Worm (Caenorhabditis elegans) whole organism, young adult: ENCODE results near the gene fbxb-117.
A peak's percentile ranks its signal among the peaks of the same experiment; 100 is the strongest.
"Not testable (repeated sequence)": the region's sequence is repeated elsewhere in the genome, so short reads cannot be mapped to it uniquely, and the experiment has no call there.

Experiments used
- B0336.3 ChIP-seq: fragments of 200-800 bp; sonication (Bioruptor generic); IDR thresholded peaks from 2 replicates; pipeline ENCODE4 v1.3.6; 2022; ENCODE audit warnings: missing genetic modification characterization, missing compliant biosample characterization
- D2030.7 ChIP-seq: fragments of 200-800 bp; sonication (Bioruptor generic); IDR thresholded peaks from 2 replicates; pipeline ENCODE4 v1.3.6; 2022; ENCODE audit warnings: missing genetic modification reagents, missing genetic modification characterization, missing compliant biosample characterization
- F23B12.7 ChIP-seq: sonication (generic microtip); optimal IDR thresholded peaks from 2 replicates; lab custom pipeline; 2017; ENCODE audit warnings: missing genetic modification characterization, mild to moderate bottlenecking, missing compliant biosample characterization, antibody characterized with exemption, moderate library complexity; ENCODE audit not compliant: insufficient read depth
- F33H1.4 ChIP-seq: fragments of 200-800 bp; sonication (Bioruptor generic); IDR thresholded peaks from 2 replicates; pipeline ENCODE4 v1.3.6; 2022; ENCODE audit warnings: missing genetic modification reagents, missing genetic modification characterization, missing compliant biosample characterization
- F57A8.1 ChIP-seq: fragments of 200-800 bp; sonication (Bioruptor generic); optimal IDR thresholded peaks from 2 replicates; lab custom pipeline; 2018; ENCODE audit warnings: mild to moderate bottlenecking, missing genetic modification characterization, moderate library complexity, missing compliant biosample characterization
- F57C9.4 ChIP-seq: sonication (generic microtip); optimal IDR thresholded peaks from 2 replicates; lab custom pipeline; 2017; ENCODE audit warnings: mild to moderate bottlenecking, missing genetic modification characterization, missing compliant biosample characterization
- K11D2.4 ChIP-seq: fragments of 200-800 bp; sonication (Bioruptor generic); IDR thresholded peaks from 2 replicates; pipeline ENCODE4 v1.3.6; 2022; ENCODE audit warnings: missing genetic modification reagents, missing genetic modification characterization, missing compliant biosample characterization
- T07F8.4 ChIP-seq: sonication (generic microtip); optimal IDR thresholded peaks from 2 replicates; lab custom pipeline; 2016; ENCODE audit warnings: mild to moderate bottlenecking, missing genetic modification characterization, moderate library complexity, missing compliant biosample characterization
- Y53G8AR.9 ChIP-seq: fragments of 200-800 bp; sonication (Bioruptor generic); conservative IDR thresholded peaks from 2 replicates; pipeline ENCODE4 v1.3.6; 2022; ENCODE audit warnings: missing genetic modification reagents, missing genetic modification characterization, missing compliant biosample characterization
- akir-1 ChIP-seq: fragments of 200-800 bp; sonication (Bioruptor generic); optimal IDR thresholded peaks from 2 replicates; lab custom pipeline; 2018; ENCODE audit warnings: mild to moderate bottlenecking, missing genetic modification characterization, moderate library complexity, missing compliant biosample characterization
- attf-6 ChIP-seq: fragments of 200-800 bp; sonication (Bioruptor generic); IDR thresholded peaks from 2 replicates; pipeline ENCODE4 v1.3.6; 2022; ENCODE audit warnings: missing genetic modification reagents, missing genetic modification characterization, missing compliant biosample characterization
- cebp-2 ChIP-seq: fragments of 200-800 bp; sonication (Bioruptor generic); IDR thresholded peaks from 2 replicates; pipeline ENCODE4 v1.3.6; 2022; ENCODE audit warnings: missing genetic modification characterization, missing compliant biosample characterization
- ceh-58 ChIP-seq: fragments of 200-800 bp; sonication (Bioruptor generic); IDR thresholded peaks from 2 replicates; pipeline ENCODE4 v1.3.6; 2022; ENCODE audit warnings: missing genetic modification characterization, missing compliant biosample characterization
- dox-1 ChIP-seq: fragments of 200-800 bp; sonication (Bioruptor generic); IDR thresholded peaks from 2 replicates; pipeline ENCODE4 v1.3.6; 2022; ENCODE audit warnings: missing genetic modification reagents, missing genetic modification characterization, missing compliant biosample characterization
- dpff-1 ChIP-seq: sonication (generic microtip); optimal IDR thresholded peaks from 2 replicates; lab custom pipeline; 2017; ENCODE audit warnings: mild to moderate bottlenecking, missing genetic modification characterization, missing compliant biosample characterization
- egl-18 ChIP-seq: fragments of 200-800 bp; sonication (Bioruptor generic); IDR thresholded peaks from 2 replicates; pipeline ENCODE4 v1.3.6; 2022; ENCODE audit warnings: missing genetic modification reagents, missing genetic modification characterization, missing compliant biosample characterization
- ets-4 ChIP-seq: fragments of 200-800 bp; sonication (Bioruptor generic); optimal IDR thresholded peaks from 2 replicates; lab custom pipeline; 2018; ENCODE audit warnings: mild to moderate bottlenecking, missing genetic modification characterization, missing compliant biosample characterization
- hrde-1 ChIP-seq: sonication (generic microtip); optimal IDR thresholded peaks from 2 replicates; lab custom pipeline; 2016; ENCODE audit warnings: missing genetic modification characterization, mild to moderate bottlenecking, missing compliant biosample characterization, moderate library complexity, missing genotype, missing genetic modification reagents, borderline replicate concordance
- lsl-1 ChIP-seq: fragments of 200-800 bp; sonication (Bioruptor generic); optimal IDR thresholded peaks from 2 replicates; lab custom pipeline; 2018; ENCODE audit warnings: mild to moderate bottlenecking, missing genetic modification characterization, moderate library complexity, missing compliant biosample characterization
- madf-6 ChIP-seq: fragments of 200-800 bp; sonication (Bioruptor generic); IDR thresholded peaks from 2 replicates; pipeline ENCODE4 v1.3.6; 2022; ENCODE audit warnings: missing genetic modification reagents, missing genetic modification characterization, missing compliant biosample characterization
- mel-28 ChIP-seq: sonication (generic microtip); optimal IDR thresholded peaks from 2 replicates; lab custom pipeline; 2016; ENCODE audit warnings: borderline replicate concordance, mild to moderate bottlenecking, missing genetic modification characterization, missing compliant biosample characterization
- nfya-1 ChIP-seq: sonication (generic microtip); optimal IDR thresholded peaks from 2 replicates; lab custom pipeline; 2017; ENCODE audit warnings: antibody characterized with exemption, missing compliant biosample characterization, missing genetic modification characterization, borderline replicate concordance; ENCODE audit not compliant: insufficient read depth
- nfyb-1 ChIP-seq: fragments of 200-800 bp; sonication (Bioruptor generic); IDR thresholded peaks from 2 replicates; pipeline ENCODE4 v1.3.6; 2022; ENCODE audit warnings: missing genetic modification reagents, missing genetic modification characterization, missing compliant biosample characterization
- nhr-120 ChIP-seq: fragments of 200-800 bp; sonication (Bioruptor generic); IDR thresholded peaks from 2 replicates; pipeline ENCODE4 v1.3.6; 2022; ENCODE audit warnings: missing genetic modification characterization, missing compliant biosample characterization
- nhr-27 ChIP-seq: fragments of 200-800 bp; sonication (Bioruptor generic); optimal IDR thresholded peaks from 2 replicates; lab custom pipeline; 2018; ENCODE audit warnings: mild to moderate bottlenecking, missing genetic modification characterization, moderate library complexity, missing compliant biosample characterization
- nhr-80 ChIP-seq: sonication (generic microtip); optimal IDR thresholded peaks from 2 replicates; lab custom pipeline; 2016; ENCODE audit warnings: missing genetic modification characterization, missing compliant biosample characterization
- nhr-90 ChIP-seq: sonication (generic microtip); optimal IDR thresholded peaks from 2 replicates; lab custom pipeline; 2016; ENCODE audit warnings: missing genotype, mild to moderate bottlenecking, missing genetic modification characterization, missing compliant biosample characterization
- pbrm-1 ChIP-seq: fragments of 200-800 bp; sonication (Bioruptor generic); IDR thresholded peaks from 2 replicates; pipeline ENCODE4 v1.3.6; 2022; ENCODE audit warnings: missing genetic modification reagents, missing genetic modification characterization, missing compliant biosample characterization
- rpc-1 ChIP-seq, 2 experiments: fragments of 150-350 bp in 1 of 2; sonication (generic microtip) in 1 of 2; optimal IDR thresholded peaks; 2 replicates each; lab custom pipeline; 2014 to 2018; ENCODE audit warnings: missing biosample characterization in 1 of 2, missing genetic modification characterization in 1 of 2, missing genetic modification reagents in 1 of 2, missing genotype in 1 of 2
- sea-2 ChIP-seq: fragments of 200-800 bp; sonication (Bioruptor generic); IDR thresholded peaks from 2 replicates; pipeline ENCODE4 v1.3.6; 2022; ENCODE audit warnings: missing genetic modification characterization, missing compliant biosample characterization
- somi-1 ChIP-seq: fragments of 200-800 bp; sonication (Bioruptor generic); optimal IDR thresholded peaks from 2 replicates; lab custom pipeline; 2018; ENCODE audit warnings: mild to moderate bottlenecking, missing genetic modification characterization, missing compliant biosample characterization
- sptf-2 ChIP-seq: fragments of 200-800 bp; sonication (Bioruptor generic); optimal IDR thresholded peaks from 2 replicates; lab custom pipeline; 2018; ENCODE audit warnings: mild to moderate bottlenecking, missing genetic modification characterization, missing compliant biosample characterization
- tbp1 ChIP-seq: fragments of 200-800 bp; sonication (Bioruptor generic); optimal IDR thresholded peaks from 2 replicates; lab custom pipeline; 2018; ENCODE audit warnings: mild to moderate bottlenecking, missing genetic modification characterization, missing compliant biosample characterization
- ztf-25 ChIP-seq: fragments of 200-800 bp; sonication (Bioruptor generic); IDR thresholded peaks from 2 replicates; pipeline ENCODE4 v1.3.6; 2022; ENCODE audit warnings: missing genetic modification reagents, missing genetic modification characterization, missing compliant biosample characterization
- ztf-26 ChIP-seq: sonication (generic microtip); optimal IDR thresholded peaks from 2 replicates; lab custom pipeline; 2017; ENCODE audit warnings: missing genetic modification characterization, missing compliant biosample characterization

Gene fbxb-117

ce11 chrV:19309591-19309990 is 27.2 kb downstream of the fbxb-117 start, which contains the start of gene F55C9.11:
Gene F55C9.11 (minus strand): TSS chrV:19309691.
- no peak for TF ChIP-seq hrde-1
- no peak for TF ChIP-seq dox-1 (GFP tag; lab: Robert Waterston, UW)
- TF ChIP-seq nfyb-1 (GFP tag; lab: Robert Waterston, UW): no peak
- no peak for TF ChIP-seq ets-4 (GFP tag; lab: Kevin White, UChicago)
- no peak for TF ChIP-seq attf-6 (GFP tag; lab: Robert Waterston, UW)
- no peak for TF ChIP-seq F57C9.4 (tag; lab: Kevin White, UChicago)
- TF ChIP-seq nfya-1 (tag; lab: Kevin White, UChicago): no peak
- no peak for TF ChIP-seq F23B12.7 (tag; lab: Kevin White, UChicago)
- TF ChIP-seq pbrm-1 (GFP tag; lab: Robert Waterston, UW): no peak

ce11 chrV:19311391-19311790 is 29.0 kb downstream of the fbxb-117 start, which contains the start of gene C43D7.8:
Gene C43D7.8 (minus strand): TSS chrV:19311491.
- TF ChIP-seq tbp1 (GFP tag; lab: Kevin White, UChicago) (no peak), nhr-120 (0 out of 2 replicates have a peak, but pooled peaks have one; percentile 33), F33H1.4 (GFP tag; lab: Robert Waterston, UW) (no peak)

DNA sequence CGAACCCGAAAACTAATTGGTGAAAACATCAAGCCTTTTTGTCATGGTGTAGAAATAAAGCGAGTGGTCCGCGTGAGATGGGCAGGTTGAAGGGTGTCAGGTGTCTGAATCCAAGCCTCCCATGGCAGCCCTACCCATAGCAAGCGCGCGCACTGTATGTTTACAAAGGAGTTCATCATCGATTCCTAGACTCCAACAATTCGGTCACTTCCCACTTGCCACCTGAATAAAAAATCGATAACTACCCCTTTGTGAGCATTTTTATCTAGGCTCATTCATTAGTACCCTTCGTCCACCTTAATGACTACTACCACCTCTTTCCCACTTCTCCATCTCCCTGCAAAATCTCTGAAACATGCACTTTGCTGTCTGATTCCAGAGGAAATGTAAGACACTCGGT is 30.6 kb downstream of the fbxb-117 start, which contains the start of gene fbxb-64:
Gene fbxb-64 (plus strand): TSS at position 301 of the 400 bp plus-strand sequence.
- no peak for TF ChIP-seq ets-4 (GFP tag; lab: Kevin White, UChicago)
- TF ChIP-seq rpc-1 (optimal IDR thresholded peaks at IDR 0.05; lab: Kevin White, UChicago): no peak
- no peak for TF ChIP-seq rpc-1 (tag; optimal IDR thresholded peaks at IDR 0.05; lab: Kevin White, UChicago)
- TF ChIP-seq sptf-2: no peak
- no peak for TF ChIP-seq somi-1 (GFP tag; lab: Kevin White, UChicago)
- no peak for TF ChIP-seq madf-6
- no peak for TF ChIP-seq dpff-1
- TF ChIP-seq sea-2 (GFP tag; lab: Robert Waterston, UW): no peak
- TF ChIP-seq dox-1 (GFP tag; lab: Robert Waterston, UW): 0 out of 2 replicates have a peak, but pooled peaks have one; percentile 6
- no peak for TF ChIP-seq cebp-2

- not testable (repeated sequence) for TF ChIP-seq Y53G8AR.9; mel-28 (tag; lab: Kevin White, UChicago); lsl-1 (GFP tag; lab: Kevin White, UChicago)
Measured at ce11 chrV:19317058-19317457, 34.6 kb downstream of the fbxb-117 start, which contains the start of gene srh-208. Gene srh-208 (plus strand): TSS chrV:19317358.

ce11 chrV:19319460-19319995 is 37.1 kb downstream of the fbxb-117 start, which contains the start of gene C43D7.7:
Gene C43D7.7 (minus strand): TSS chrV:19319510.
- TF ChIP-seq nhr-80 (tag; lab: Kevin White, UChicago) (peak; percentile 36), dox-1 (GFP tag; lab: Robert Waterston, UW) (no peak), F33H1.4 (GFP tag; lab: Robert Waterston, UW) (no peak)

DNA sequence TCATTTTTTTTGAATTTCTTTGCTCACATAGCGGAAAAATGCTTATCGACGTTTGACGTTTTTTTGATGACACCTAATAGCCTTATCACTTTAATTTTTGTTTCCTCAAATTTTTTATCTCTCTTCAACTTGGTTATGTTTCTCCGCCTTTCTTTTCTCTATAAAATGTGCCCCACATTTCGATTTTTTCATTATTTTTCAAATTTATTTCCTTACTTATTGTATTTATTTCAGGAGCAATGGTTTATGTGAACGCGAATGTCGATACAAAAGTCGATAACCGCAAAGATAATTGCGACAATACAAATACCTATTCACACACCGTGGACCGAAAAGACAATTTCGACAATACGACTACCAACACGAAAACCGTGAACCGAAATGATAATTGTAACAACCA is 38.0 kb downstream of the fbxb-117 start, which contains the start of gene sdz-6:
Gene sdz-6 (plus strand): TSS at position 229 of the 400 bp plus-strand sequence.
- no peak for TF ChIP-seq egl-18 (GFP tag; lab: Robert Waterston, UW)
- TF ChIP-seq, all 124 proteins: peak for 0

ce11 chrV:19322387-19322786 is 40.0 kb downstream of the fbxb-117 start, which contains the start of gene C43D7.4:
Gene C43D7.4 (minus strand): TSS chrV:19322487.
- TF ChIP-seq F23B12.7 (tag; lab: Kevin White, UChicago) (no peak), akir-1 (GFP tag; lab: Kevin White, UChicago) (no peak), nhr-27 (tag; lab: Kevin White, UChicago) (no peak), hrde-1 (no peak), B0336.3 (GFP tag; lab: Robert Waterston, UW) (no peak), T07F8.4 (no peak), K11D2.4 (no peak), ceh-58 (GFP tag; lab: Robert Waterston, UW) (no peak), D2030.7 (GFP tag; lab: Robert Waterston, UW) (no peak), ztf-26 (tag; lab: Kevin White, UChicago) (no peak), cebp-2 (no peak), ztf-25 (GFP tag; lab: Robert Waterston, UW) (no peak), F57A8.1 (GFP tag; lab: Kevin White, UChicago) (no peak), nhr-90 (tag; lab: Kevin White, UChicago) (no peak)
- TF ChIP-seq, all 124 proteins: peak for 0
